Worm (Caenorhabditis elegans) whole organism, L1 larva: ENCODE results near the gene clec-55.

ENCODE experiments used
- C16A3.4 ChIP-seq: fragments of 150-350 bp; optimal IDR thresholded peaks from 2 replicates; lab custom pipeline; 2014; ENCODE audit warnings: missing biosample characterization, missing genetic modification characterization
- aha-1 ChIP-seq: fragments of 150-350 bp; optimal IDR thresholded peaks from 2 replicates; lab custom pipeline; 2014; ENCODE audit warnings: missing biosample characterization, missing genetic modification characterization
- alr-1 ChIP-seq: fragments of 200-800 bp; sonication (Bioruptor generic); optimal IDR thresholded peaks from 2 replicates; lab custom pipeline; 2018; ENCODE audit warnings: borderline replicate concordance, mild to moderate bottlenecking, missing genetic modification characterization, missing compliant biosample characterization
- blmp-1 ChIP-seq: fragments of 150-350 bp; optimal IDR thresholded peaks from 2 replicates; lab custom pipeline; 2014; ENCODE audit warnings: missing biosample characterization, missing genetic modification characterization
- ces-1 ChIP-seq: fragments of 150-350 bp; optimal IDR thresholded peaks from 2 replicates; lab custom pipeline; 2014; ENCODE audit warnings: missing biosample characterization, missing genetic modification reagents, missing genetic modification characterization
- efl-1 ChIP-seq, 4 experiments: fragments of 150-350 bp; optimal IDR thresholded peaks in 3 of 4; peaks in 1 of 4; 1 replicate in 1 of 4; 2 replicates in 3 of 4; lab custom pipeline; 2014; ENCODE audit warnings: missing biosample characterization in 2 of 4, missing genetic modification characterization in 2 of 4, missing genetic modification reagents in 2 of 4
- egl-27 ChIP-seq, 2 experiments: fragments of 150-350 bp in 1 of 2; sonication (generic microtip); optimal IDR thresholded peaks; 3 replicates each; lab custom pipeline; 2017 to 2018; ENCODE audit warnings: missing biosample characterization in 2 of 2, missing genetic modification characterization in 2 of 2, missing genetic modification reagents in 2 of 2
- elt-2 ChIP-seq: sonication (generic microtip); optimal IDR thresholded peaks from 2 replicates; lab custom pipeline; 2016; ENCODE audit warnings: missing genetic modification characterization, mild to moderate bottlenecking, inconsistent platforms, missing compliant biosample characterization, missing genetic modification reagents
- elt-3 ChIP-seq, 6 experiments: fragments of 150-350 bp in 1 of 6; sonication (generic microtip); optimal IDR thresholded peaks; 2 replicates each; lab custom pipeline; 2017 to 2018; ENCODE audit warnings: missing biosample characterization in 6 of 6, missing genetic modification characterization in 6 of 6, inconsistent platforms in 1 of 6
- fkh-10 ChIP-seq: sonication (generic microtip); optimal IDR thresholded peaks from 2 replicates; lab custom pipeline; 2017; ENCODE audit warnings: missing biosample characterization, missing genetic modification reagents, missing genetic modification characterization
- fkh-4 ChIP-seq: sonication (generic microtip); optimal IDR thresholded peaks from 2 replicates; lab custom pipeline; 2016; ENCODE audit warnings: missing compliant biosample characterization, missing genetic modification characterization, borderline replicate concordance
- fos-1 ChIP-seq: fragments of 150-350 bp; optimal IDR thresholded peaks from 2 replicates; lab custom pipeline; 2014; ENCODE audit warnings: missing biosample characterization, missing genetic modification characterization
- lin-13 ChIP-seq: fragments of 150-350 bp; optimal IDR thresholded peaks from 2 replicates; lab custom pipeline; 2014; ENCODE audit warnings: missing biosample characterization, missing genetic modification reagents, missing genetic modification characterization
- lin-15B ChIP-seq: fragments of 150-350 bp; sonication (generic microtip); optimal IDR thresholded peaks from 3 replicates; lab custom pipeline; 2014; ENCODE audit warnings: missing biosample characterization, missing genetic modification characterization
- lin-35 ChIP-seq, 2 experiments: fragments of 150-350 bp; optimal IDR thresholded peaks; 2 replicates each; lab custom pipeline; 2014; ENCODE audit warnings: missing biosample characterization in 2 of 2, missing genetic modification characterization in 2 of 2, missing genetic modification reagents in 2 of 2
- mab-9 ChIP-seq: fragments of 200-800 bp; sonication (Bioruptor generic); IDR thresholded peaks from 2 replicates; pipeline ENCODE4 v1.3.6; 2022; ENCODE audit warnings: missing genetic modification reagents, missing genetic modification characterization, missing compliant biosample characterization
- mef-2 ChIP-seq: fragments of 150-350 bp; optimal IDR thresholded peaks from 2 replicates; lab custom pipeline; 2014; ENCODE audit warnings: missing biosample characterization, missing genetic modification characterization
- nhr-11 ChIP-seq: fragments of 150-350 bp; optimal IDR thresholded peaks from 2 replicates; lab custom pipeline; 2014; ENCODE audit warnings: missing biosample characterization, missing genetic modification characterization
- nhr-20 ChIP-seq: sonication (generic microtip); optimal IDR thresholded peaks from 2 replicates; lab custom pipeline; 2016; ENCODE audit warnings: mild to moderate bottlenecking, missing genetic modification characterization, missing compliant biosample characterization
- nhr-237 ChIP-seq: fragments of 150-350 bp; optimal IDR thresholded peaks from 2 replicates; lab custom pipeline; 2014; ENCODE audit warnings: missing biosample characterization, missing genetic modification characterization
- nhr-76 ChIP-seq: sonication (generic microtip); optimal IDR thresholded peaks from 2 replicates; lab custom pipeline; 2017; ENCODE audit warnings: missing biosample characterization, missing genetic modification characterization
- nhr-84 ChIP-seq: sonication (generic microtip); optimal IDR thresholded peaks from 2 replicates; lab custom pipeline; 2017; ENCODE audit warnings: missing biosample characterization, missing genetic modification characterization
- pqm-1 ChIP-seq: sonication (generic microtip); optimal IDR thresholded peaks from 3 replicates; lab custom pipeline; 2017; ENCODE audit warnings: missing biosample characterization, missing genetic modification characterization
- rnt-1 ChIP-seq: sonication (generic microtip); optimal IDR thresholded peaks from 2 replicates; lab custom pipeline; 2016; ENCODE audit warnings: mild to moderate bottlenecking, missing genetic modification characterization, moderate library complexity, missing compliant biosample characterization
- sup-37 ChIP-seq: fragments of 200-800 bp; sonication (Bioruptor generic); optimal IDR thresholded peaks from 2 replicates; lab custom pipeline; 2018; ENCODE audit warnings: mild to moderate bottlenecking, missing genetic modification characterization, missing compliant biosample characterization
- swsn-7 ChIP-seq: sonication (generic microtip); optimal IDR thresholded peaks from 2 replicates; lab custom pipeline; 2016; ENCODE audit warnings: missing genetic modification characterization, missing compliant biosample characterization
- tbx-2 ChIP-seq: sonication (generic microtip); optimal IDR thresholded peaks from 2 replicates; lab custom pipeline; 2016; ENCODE audit warnings: missing genetic modification characterization, missing compliant biosample characterization
- unc-130 ChIP-seq: fragments of 150-350 bp; optimal IDR thresholded peaks from 2 replicates; lab custom pipeline; 2017; ENCODE audit warnings: missing biosample characterization, missing genetic modification characterization, inconsistent platforms
- unc-86 ChIP-seq: sonication (generic microtip); optimal IDR thresholded peaks from 2 replicates; lab custom pipeline; 2016; ENCODE audit warnings: missing genetic modification characterization, missing compliant biosample characterization
- unc-98 ChIP-seq: fragments of 200-800 bp; sonication (Bioruptor generic); IDR thresholded peaks from 2 replicates; pipeline ENCODE4 v1.3.6; 2022; ENCODE audit warnings: missing genetic modification characterization, missing compliant biosample characterization
- zag-1 ChIP-seq: fragments of 150-350 bp; optimal IDR thresholded peaks from 2 replicates; lab custom pipeline; 2014; ENCODE audit warnings: missing biosample characterization, missing genetic modification characterization
- ztf-11 ChIP-seq, 2 experiments: sonication (generic microtip); optimal IDR thresholded peaks; 2 replicates each; lab custom pipeline; 2016 to 2017; ENCODE audit warnings: missing genetic modification characterization in 2 of 2, missing biosample characterization in 1 of 2, missing compliant biosample characterization in 1 of 2
- ztf-4 ChIP-seq: fragments of 150-350 bp; optimal IDR thresholded peaks from 2 replicates; lab custom pipeline; 2014; ENCODE audit warnings: missing biosample characterization, missing genetic modification characterization

clec-55 gene

ce11 chrV:14438099-14438739 is 40.9 kb upstream of the clec-55 start:
- TF ChIP-seq elt-2 (tag; lab: Kevin White, UChicago) (no peak), unc-86 (tag; lab: Kevin White, UChicago) (no peak), lin-13 (no peak), efl-1 (optimal IDR thresholded peaks at IDR 0.05; lab: Kevin White, UChicago) (no peak), efl-1 (GFP tag; optimal IDR thresholded peaks at IDR 0.05 in 1 of 2; lab: Kevin White, UChicago) (no peak), nhr-11 (tag; lab: Kevin White, UChicago) (no peak), fos-1 (tag; lab: Kevin White, UChicago) (no peak), sup-37 (GFP tag; lab: Kevin White, UChicago) (no peak), ztf-11 (tag; optimal IDR thresholded peaks at IDR 0.05; lab: Kevin White, UChicago) (peak in 1 of 2 experiments; percentile 43), lin-15B (tag; lab: Kevin White, UChicago) (no peak), tbx-2 (tag; lab: Kevin White, UChicago) (peak; percentile 38), nhr-20 (tag; lab: Kevin White, UChicago) (no peak)

DNA sequence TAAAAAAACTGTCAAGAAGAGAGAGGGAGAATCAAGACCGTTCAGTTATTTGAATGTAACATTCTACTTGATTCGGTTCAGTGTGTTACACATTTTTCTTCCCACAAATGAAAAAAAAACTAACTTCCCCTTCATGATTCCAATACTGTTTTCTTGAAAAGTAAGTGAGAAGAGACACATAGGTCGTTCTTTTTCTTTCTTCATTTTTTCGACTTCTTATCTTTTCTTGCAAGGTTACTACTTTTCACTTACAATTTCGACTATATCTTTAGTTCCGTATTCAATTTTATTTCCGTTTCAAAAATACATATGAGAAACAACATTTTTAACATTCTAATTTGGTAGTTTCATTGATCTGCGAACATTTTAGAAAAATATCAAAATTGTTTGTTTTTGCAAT is 39.8 kb upstream of the clec-55 start:
- TF ChIP-seq nhr-84 (tag; lab: Kevin White, UChicago) (no peak), elt-3 (tag; optimal IDR thresholded peaks at IDR 0.05; lab: Kevin White, UChicago) (peak in 1 of 6 experiments; percentile 8)
- TF ChIP-seq, all 84 proteins: peak for 1

DNA sequence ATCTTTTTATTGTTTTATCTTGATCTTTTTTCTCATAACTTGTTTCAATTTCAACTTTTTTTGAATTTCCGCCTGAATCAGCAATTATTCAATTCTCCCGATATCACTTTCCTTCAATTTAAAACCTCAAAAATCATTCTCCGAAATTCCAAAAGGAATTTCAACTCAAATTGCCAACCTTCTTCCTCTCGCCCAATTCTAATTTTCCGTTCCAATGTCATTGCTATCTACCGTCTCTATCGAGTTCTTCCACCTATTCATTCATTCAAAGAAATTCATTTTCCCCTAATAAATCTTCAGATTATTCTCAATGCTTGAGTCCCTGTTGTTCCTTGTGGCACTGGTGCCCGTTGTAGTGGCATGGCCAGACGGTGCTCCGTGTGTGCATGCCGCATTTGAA is 38.2 kb upstream of the clec-55 start, which contains the start of gene F23B12.4:
TSS of gene F23B12.4 (plus strand) at position 301 of the 400 bp plus-strand sequence.
- TF ChIP-seq unc-130, result no peak
- TF ChIP-seq ztf-4 (tag; lab: Kevin White, UChicago), result no peak
- no peak for TF ChIP-seq fkh-10 (GFP tag; lab: Kevin White, UChicago)
- TF ChIP-seq lin-15B (tag; lab: Kevin White, UChicago), result no peak
- no peak for TF ChIP-seq blmp-1 (tag; lab: Kevin White, UChicago)
- TF ChIP-seq nhr-76, result no peak
- TF ChIP-seq alr-1 (tag; lab: Kevin White, UChicago), result no peak
- TF ChIP-seq ces-1 (GFP tag; lab: Kevin White, UChicago), result no peak
- TF ChIP-seq efl-1 (optimal IDR thresholded peaks at IDR 0.05; lab: Kevin White, UChicago), result no peak
- peak in 1 of 2 experiments; percentile 36 for TF ChIP-seq efl-1 (GFP tag; optimal IDR thresholded peaks at IDR 0.05 in 1 of 2; lab: Kevin White, UChicago)

DNA sequence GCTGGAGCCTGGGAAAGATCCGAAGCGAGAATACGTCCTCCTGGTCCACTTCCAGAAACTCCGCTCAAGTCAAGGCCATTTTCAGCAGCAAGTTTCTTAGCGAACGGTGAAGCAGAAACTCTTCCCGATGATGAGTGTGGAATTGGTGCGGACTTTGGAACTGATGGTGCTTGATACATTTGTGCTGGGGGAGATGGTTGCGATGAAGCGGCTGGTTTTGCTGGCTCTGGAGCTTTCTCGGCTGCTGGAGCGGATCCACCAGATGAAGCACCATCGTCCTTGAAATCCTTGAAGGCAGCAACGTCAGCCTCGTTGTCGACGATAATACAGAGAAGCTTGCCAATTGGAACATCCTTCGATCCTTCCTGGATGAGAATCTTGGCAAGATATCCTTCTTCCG is 32.6 kb upstream of the clec-55 start:
- no peak for TF ChIP-seq zag-1
- no peak for TF ChIP-seq rnt-1 (tag; lab: Kevin White, UChicago)
- TF ChIP-seq lin-35 (GFP tag; optimal IDR thresholded peaks at IDR 0.05; lab: Kevin White, UChicago), result no peak
- TF ChIP-seq pqm-1 (tag; lab: Kevin White, UChicago), result no peak
- TF ChIP-seq nhr-76, result no peak
- TF ChIP-seq ztf-4 (tag; lab: Kevin White, UChicago), result no peak
- no peak for TF ChIP-seq unc-98 (GFP tag; lab: Robert Waterston, UW)
- TF ChIP-seq aha-1 (tag; lab: Kevin White, UChicago), result no peak
- TF ChIP-seq C16A3.4 (tag; lab: Kevin White, UChicago), result no peak
- TF ChIP-seq egl-27 (tag; optimal IDR thresholded peaks at IDR 0.05; lab: Kevin White, UChicago), result no peak
- TF ChIP-seq ztf-11 (tag; optimal IDR thresholded peaks at IDR 0.05; lab: Kevin White, UChicago), result no peak
- no peak for TF ChIP-seq unc-130
- TF ChIP-seq elt-3 (tag; optimal IDR thresholded peaks at IDR 0.05; lab: Kevin White, UChicago), result no peak
- no peak for TF ChIP-seq swsn-7 (tag; lab: Kevin White, UChicago)
- no peak for TF ChIP-seq fkh-4 (tag; lab: Kevin White, UChicago)
- TF ChIP-seq mef-2 (tag; lab: Kevin White, UChicago), result no peak
- no peak for TF ChIP-seq nhr-237 (tag; lab: Kevin White, UChicago)
- TF ChIP-seq mab-9 (GFP tag; lab: Robert Waterston, UW), result no peak
- TF ChIP-seq, all 84 proteins: peak for 0
